Worm (Caenorhabditis elegans): ENCODE data around the gene W06F12.2.

Gene W06F12.2

DNA sequence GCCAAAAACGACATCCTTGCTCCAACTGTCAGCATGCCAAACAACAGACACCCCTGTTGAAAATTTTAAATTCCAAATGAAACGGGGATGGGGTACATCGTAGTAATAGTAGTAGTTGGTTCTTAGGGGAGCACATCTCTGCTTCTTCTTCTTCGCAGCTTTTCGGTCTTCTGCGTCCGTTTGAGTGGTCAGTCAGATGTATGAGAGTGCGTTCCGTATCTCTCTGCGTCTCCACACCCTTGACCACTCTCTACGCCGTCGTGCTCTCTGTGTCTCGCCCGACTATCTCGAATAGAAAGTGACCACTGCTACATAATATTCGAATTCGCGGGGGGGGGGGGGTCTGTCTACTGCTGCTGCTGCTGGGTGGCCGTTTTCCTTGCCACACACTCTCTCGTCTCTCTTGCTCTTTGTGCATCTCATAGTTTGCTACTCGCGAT is 18.6 kb downstream of the W06F12.2 start (continued):
- no peak for TF ChIP-seq sox-4 (tag; optimal IDR thresholded peaks at IDR 0.05)
- TF ChIP-seq nhr-84 (tag; optimal IDR thresholded peaks at IDR 0.05), result no peak

DNA sequence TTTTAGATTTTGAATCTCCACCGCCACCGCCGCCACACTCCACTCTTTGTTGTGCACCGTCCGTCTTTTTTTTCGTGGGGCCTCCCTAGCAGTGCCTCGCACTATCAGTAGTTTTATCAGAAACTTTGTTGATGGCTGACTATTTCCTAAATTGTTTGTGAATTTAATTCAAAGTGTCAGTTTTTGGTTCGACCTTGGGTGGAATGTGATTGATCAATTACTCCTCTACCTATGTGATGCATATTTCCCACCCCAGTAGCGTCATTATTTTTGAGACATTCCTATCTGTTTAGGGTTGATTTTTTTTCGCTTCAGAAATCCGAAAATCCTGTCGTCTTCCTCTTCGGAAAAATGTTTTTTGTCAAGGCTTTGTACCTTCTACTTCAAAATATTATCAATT is 20.8 kb downstream of the W06F12.2 start:
- peak; percentile 44 for TF ChIP-seq lin-14 (GFP tag; optimal IDR thresholded peaks at IDR 0.05)
- TF ChIP-seq nhr-20 (tag; optimal IDR thresholded peaks at IDR 0.05), result peak; percentile 14
- no peak for TF ChIP-seq xbp-1 (tag; optimal IDR thresholded peaks at IDR 0.05)
- no peak for TF ChIP-seq Y116A8C.19 (tag; optimal IDR thresholded peaks at IDR 0.05; ENCODE audit: borderline replicate concordance)
- peak; percentile 36 for TF ChIP-seq nhr-71 (tag; optimal IDR thresholded peaks at IDR 0.05)
- no peak for TF ChIP-seq C04F5.9 (tag; optimal IDR thresholded peaks at IDR 0.05)
- peak; percentile 44 for TF ChIP-seq snu-23 (GFP tag; optimal IDR thresholded peaks at IDR 0.05)
- no peak for TF ChIP-seq zag-1 (tag; optimal IDR thresholded peaks at IDR 0.05)
- TF ChIP-seq vab-15 (tag; optimal IDR thresholded peaks at IDR 0.05), result peak; percentile 30
- TF ChIP-seq mef-2 (tag; optimal IDR thresholded peaks at IDR 0.05), result no peak
- TF ChIP-seq nhr-19 (GFP tag; conservative IDR thresholded peaks at IDR 0.05), result no peak
- TF ChIP-seq nhr-90 (tag; optimal IDR thresholded peaks at IDR 0.05; ENCODE audit: poor library complexity), result peak; percentile 39
- TF ChIP-seq lsy-2 (tag; optimal IDR thresholded peaks at IDR 0.05), result peak in 1 of 2 experiments; percentile 8
- no peak for TF ChIP-seq ztf-11 (tag; optimal IDR thresholded peaks at IDR 0.05)
- TF ChIP-seq ama-1 (optimal IDR thresholded peaks at IDR 0.05), result no peak
- peak; percentile 30; the same call in 1 of the 2 replicates for TF ChIP-seq grh-1 (GFP tag; IDR thresholded peaks at IDR 0.05)
- peak in 1 of 2 experiments; percentile 35 for TF ChIP-seq lin-35 (GFP tag; optimal IDR thresholded peaks at IDR 0.05)
- TF ChIP-seq elt-2 (tag; optimal IDR thresholded peaks at IDR 0.05), result no peak
- no peak for TF ChIP-seq aly-2 (tag; optimal IDR thresholded peaks at IDR 0.05)
- no peak for TF ChIP-seq efl-1 (optimal IDR thresholded peaks at IDR 0.05)
- no peak for TF ChIP-seq efl-1 (GFP tag; optimal IDR thresholded peaks at IDR 0.05 in 1 of 2)
- TF ChIP-seq nhr-76 (tag; optimal IDR thresholded peaks at IDR 0.05), result no peak
- TF ChIP-seq nhr-85 (tag), result peak; percentile 85
- no peak for TF ChIP-seq dpl-1 (GFP tag; optimal IDR thresholded peaks at IDR 0.05)
- no peak for TF ChIP-seq tlp-1 (tag; optimal IDR thresholded peaks at IDR 0.05)
- no peak for TF ChIP-seq pax-3 (tag; optimal IDR thresholded peaks at IDR 0.05)
- TF ChIP-seq nhr-12 (tag; optimal IDR thresholded peaks at IDR 0.05), result no peak
- TF ChIP-seq sup-37 (GFP tag; optimal IDR thresholded peaks at IDR 0.05), result no peak
- peak; percentile 28 for TF ChIP-seq mep-1 (tag; optimal IDR thresholded peaks at IDR 0.05)
- TF ChIP-seq blmp-1 (tag; optimal IDR thresholded peaks at IDR 0.05), result peak; percentile 49
- no peak for TF ChIP-seq nhr-47 (tag; optimal IDR thresholded peaks at IDR 0.05)
- no peak for TF ChIP-seq egl-27 (tag; optimal IDR thresholded peaks at IDR 0.05)
- TF ChIP-seq elt-3 (tag; optimal IDR thresholded peaks at IDR 0.05), result peak in 2 of 6 experiments; percentile 10 to 20
- TF ChIP-seq tbx-2 (tag; optimal IDR thresholded peaks at IDR 0.05), result peak; percentile 16

DNA sequence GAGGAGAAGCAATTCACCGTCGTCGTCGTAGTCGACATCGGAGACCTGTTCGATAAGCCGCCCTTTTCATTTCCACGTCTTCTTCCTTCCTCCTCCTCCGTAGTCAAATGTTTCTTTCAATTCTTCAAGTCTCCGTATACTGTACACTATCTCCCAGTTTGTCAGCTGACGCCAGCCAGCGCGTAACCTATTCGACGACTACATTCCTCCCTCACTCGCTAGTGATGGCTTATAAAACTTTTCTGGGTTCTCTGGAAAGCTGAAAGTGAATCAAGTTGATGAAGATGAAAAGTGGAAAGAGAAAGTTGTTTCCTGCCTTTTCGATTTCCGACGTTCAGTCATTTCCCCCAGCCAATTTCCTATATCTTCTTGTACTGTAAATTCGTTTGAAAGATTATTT is 22.4 kb downstream of the W06F12.2 start:
- TF ChIP-seq dsc-1 (tag; optimal IDR thresholded peaks at IDR 0.05) (no peak), C16A3.4 (tag; optimal IDR thresholded peaks at IDR 0.05) (no peak), jun-1 (tag; optimal IDR thresholded peaks at IDR 0.05) (no peak), elt-2 (tag; optimal IDR thresholded peaks at IDR 0.05) (no peak), sptf-1 (tag; optimal IDR thresholded peaks at IDR 0.05) (no peak), F16B12.6 (tag; optimal IDR thresholded peaks at IDR 0.05) (no peak), unc-86 (tag; optimal IDR thresholded peaks at IDR 0.05) (no peak), fkh-8 (tag; optimal IDR thresholded peaks at IDR 0.05) (no peak), tlp-1 (tag; optimal IDR thresholded peaks at IDR 0.05) (no peak), nhr-85 (tag) (no peak), nhr-90 (tag; optimal IDR thresholded peaks at IDR 0.05; ENCODE audit: poor library complexity) (peak; percentile 4), nhr-12 (tag; optimal IDR thresholded peaks at IDR 0.05) (no peak), sup-37 (GFP tag; optimal IDR thresholded peaks at IDR 0.05) (no peak), isw-1 (GFP tag; IDR thresholded peaks at IDR 0.05) (no peak), efl-1 (optimal IDR thresholded peaks at IDR 0.05) (no peak), efl-1 (GFP tag; optimal IDR thresholded peaks at IDR 0.05 in 1 of 2) (peak in 1 of 2 experiments; percentile 21), ceh-82 (tag; optimal IDR thresholded peaks at IDR 0.05) (no peak), lir-3 (tag; optimal IDR thresholded peaks at IDR 0.05; ENCODE audit: poor library complexity) (no peak), snu-23 (GFP tag; optimal IDR thresholded peaks at IDR 0.05) (peak; percentile 32), egl-13 (tag; optimal IDR thresholded peaks at IDR 0.05) (no peak), C04F5.9 (tag; optimal IDR thresholded peaks at IDR 0.05) (no peak), blmp-1 (tag; optimal IDR thresholded peaks at IDR 0.05) (peak; percentile 98), nhr-84 (tag; optimal IDR thresholded peaks at IDR 0.05) (no peak), dpl-1 (GFP tag; optimal IDR thresholded peaks at IDR 0.05) (no peak), unc-30 (tag; optimal IDR thresholded peaks at IDR 0.05) (no peak), nhr-20 (tag; optimal IDR thresholded peaks at IDR 0.05) (peak; percentile 39), unc-130 (tag; optimal IDR thresholded peaks at IDR 0.05) (no peak), unc-62 (GFP tag; optimal IDR thresholded peaks at IDR 0.05) (no peak)

Data from whole organism, L1 larva.